Worm (Caenorhabditis elegans) whole organism, L3 larva: ENCODE measurements around the gene T06D4.1.

Experiments used
- R02D3.7 ChIP-seq: fragments of 150-350 bp; optimal IDR thresholded peaks from 2 replicates; lab custom pipeline; 2014; ENCODE audit warnings: missing biosample characterization, missing genetic modification characterization
- ZK546.5 ChIP-seq: sonication (generic microtip); optimal IDR thresholded peaks from 2 replicates; lab custom pipeline; 2017; ENCODE audit warnings: missing biosample characterization, missing genetic modification characterization
- ama-1 ChIP-seq: fragments of 150-350 bp; optimal IDR thresholded peaks from 2 replicates; lab custom pipeline; 2018
- ceh-16 ChIP-seq: sonication (generic microtip); optimal IDR thresholded peaks from 2 replicates; lab custom pipeline; 2017; ENCODE audit warnings: missing biosample characterization, missing genetic modification characterization
- ceh-28 ChIP-seq: fragments of 150-350 bp; optimal IDR thresholded peaks from 2 replicates; lab custom pipeline; 2014; ENCODE audit warnings: missing biosample characterization, missing genetic modification reagents, missing genetic modification characterization
- ceh-82 ChIP-seq: fragments of 150-350 bp; optimal IDR thresholded peaks from 2 replicates; lab custom pipeline; 2014; ENCODE audit warnings: missing biosample characterization, missing genetic modification characterization
- ceh-9 ChIP-seq: sonication (generic microtip); optimal IDR thresholded peaks from 2 replicates; lab custom pipeline; 2018; ENCODE audit warnings: missing biosample characterization, missing genetic modification characterization
- egl-5 ChIP-seq: fragments of 150-350 bp; optimal IDR thresholded peaks from 2 replicates; lab custom pipeline; 2017; ENCODE audit warnings: missing biosample characterization, missing genetic modification reagents, missing genetic modification characterization, inconsistent platforms
- elt-1 ChIP-seq: fragments of 150-350 bp; optimal IDR thresholded peaks from 2 replicates; lab custom pipeline; 2014; ENCODE audit warnings: missing biosample characterization, missing genetic modification characterization
- fkh-10 ChIP-seq: sonication (generic microtip); optimal IDR thresholded peaks from 2 replicates; lab custom pipeline; 2017; ENCODE audit warnings: missing biosample characterization, missing genetic modification reagents, missing genetic modification characterization
- fkh-2 ChIP-seq: fragments of 150-350 bp; optimal IDR thresholded peaks from 2 replicates; lab custom pipeline; 2014; ENCODE audit warnings: missing biosample characterization, missing genetic modification reagents, missing genetic modification characterization
- hmg-11 ChIP-seq: sonication (generic microtip); optimal IDR thresholded peaks from 2 replicates; lab custom pipeline; 2016; ENCODE audit warnings: missing genetic modification characterization, missing compliant biosample characterization
- jun-1 ChIP-seq: fragments of 150-350 bp; optimal IDR thresholded peaks from 2 replicates; lab custom pipeline; 2014; ENCODE audit warnings: missing biosample characterization, missing genetic modification reagents, missing genetic modification characterization
- lin-15B ChIP-seq: fragments of 150-350 bp; optimal IDR thresholded peaks from 2 replicates; lab custom pipeline; 2014; ENCODE audit warnings: missing biosample characterization, missing genetic modification characterization
- lin-39 ChIP-seq: fragments of 150-350 bp; optimal IDR thresholded peaks from 2 replicates; lab custom pipeline; 2018; ENCODE audit warnings: missing biosample characterization, missing genetic modification reagents, missing genetic modification characterization
- lsy-12 ChIP-seq: sonication (generic microtip); optimal IDR thresholded peaks from 2 replicates; lab custom pipeline; 2016; ENCODE audit warnings: mild to moderate bottlenecking, missing genetic modification characterization, missing compliant biosample characterization
- mdl-1 ChIP-seq: fragments of 150-350 bp; optimal IDR thresholded peaks from 2 replicates; lab custom pipeline; 2014; ENCODE audit warnings: missing biosample characterization, missing genetic modification characterization
- nfya-1 ChIP-seq: sonication (generic microtip); optimal IDR thresholded peaks from 2 replicates; lab custom pipeline; 2017; ENCODE audit warnings: missing genetic modification characterization, mild to moderate bottlenecking, missing compliant biosample characterization, antibody characterized with exemption, moderate library complexity; ENCODE audit not compliant: insufficient read depth
- nhr-11 ChIP-seq: fragments of 150-350 bp; optimal IDR thresholded peaks from 2 replicates; lab custom pipeline; 2014; ENCODE audit warnings: missing biosample characterization, missing genetic modification characterization
- nhr-12 ChIP-seq: fragments of 150-350 bp; optimal IDR thresholded peaks from 2 replicates; lab custom pipeline; 2014; ENCODE audit warnings: missing biosample characterization, missing genetic modification characterization
- nhr-25 ChIP-seq: sonication (generic microtip); optimal IDR thresholded peaks from 2 replicates; lab custom pipeline; 2017; ENCODE audit warnings: missing biosample characterization, missing genetic modification characterization
- nhr-28 ChIP-seq: fragments of 150-350 bp; optimal IDR thresholded peaks from 2 replicates; lab custom pipeline; 2014; ENCODE audit warnings: missing biosample characterization, missing genetic modification characterization
- nhr-43 ChIP-seq: sonication (generic microtip); optimal IDR thresholded peaks from 2 replicates; lab custom pipeline; 2016; ENCODE audit warnings: mild to moderate bottlenecking, missing genetic modification characterization, missing compliant biosample characterization; ENCODE audit not compliant: poor library complexity, severe bottlenecking
- nhr-67 ChIP-seq: fragments of 150-350 bp; optimal IDR thresholded peaks from 2 replicates; lab custom pipeline; 2014; ENCODE audit warnings: missing biosample characterization, missing genetic modification characterization
- nhr-76 ChIP-seq: fragments of 150-350 bp; sonication (generic microtip); optimal IDR thresholded peaks from 5 replicates; lab custom pipeline; 2014; ENCODE audit warnings: missing biosample characterization, missing genetic modification characterization
- nhr-77 ChIP-seq: fragments of 150-350 bp; optimal IDR thresholded peaks from 2 replicates; lab custom pipeline; 2014; ENCODE audit warnings: missing biosample characterization, missing genetic modification characterization
- pha-4 ChIP-seq: fragments of 150-350 bp; optimal IDR thresholded peaks from 2 replicates; lab custom pipeline; 2014; ENCODE audit warnings: missing biosample characterization, missing genetic modification reagents, missing genetic modification characterization
- sea-2 ChIP-seq: fragments of 150-350 bp; sonication (generic microtip); optimal IDR thresholded peaks from 4 replicates; lab custom pipeline; 2014; ENCODE audit warnings: missing biosample characterization, missing genetic modification reagents, missing genetic modification characterization
- skn-1 ChIP-seq: fragments of 150-350 bp; optimal IDR thresholded peaks from 2 replicates; lab custom pipeline; 2014; ENCODE audit warnings: missing biosample characterization, missing genetic modification characterization
- snpc-4 ChIP-seq: fragments of 150-350 bp; optimal IDR thresholded peaks from 2 replicates; lab custom pipeline; 2014; ENCODE audit warnings: missing biosample characterization, missing genetic modification characterization
- tbx-2 ChIP-seq: sonication (generic microtip); optimal IDR thresholded peaks from 2 replicates; lab custom pipeline; 2016; ENCODE audit warnings: mild to moderate bottlenecking, missing genetic modification characterization, missing compliant biosample characterization
- unc-39 ChIP-seq: sonication (generic microtip); optimal IDR thresholded peaks from 4 replicates; lab custom pipeline; 2017; ENCODE audit warnings: missing biosample characterization, missing genetic modification characterization
- unc-62 ChIP-seq: fragments of 150-350 bp; sonication (generic microtip); optimal IDR thresholded peaks from 4 replicates; lab custom pipeline; 2014; ENCODE audit warnings: missing biosample characterization, missing genetic modification reagents, missing genetic modification characterization
- zag-1 ChIP-seq: fragments of 150-350 bp; optimal IDR thresholded peaks from 2 replicates; lab custom pipeline; 2014; ENCODE audit warnings: missing biosample characterization, missing genetic modification characterization
- ztf-11 ChIP-seq: fragments of 150-350 bp; optimal IDR thresholded peaks from 2 replicates; lab custom pipeline; 2014; ENCODE audit warnings: missing biosample characterization, missing genetic modification characterization

Gene T06D4.1

ce11 chrII:3414383-3414910, 32.8 kb downstream of the T06D4.1 start, which contains the start of the genes F18A12.7 and F18A12.2:
Gene F18A12.7, minus strand, starts transcription at chrII:3414483.
Gene F18A12.2, plus strand, starts transcription at chrII:3414860.
- TF ChIP-seq R02D3.7 (tag; lab: Kevin White, UChicago) = no peak
- TF ChIP-seq fkh-2 (tag; lab: Kevin White, UChicago) = no peak
- TF ChIP-seq egl-5 (tag; lab: Kevin White, UChicago) = no peak
- no peak for TF ChIP-seq ZK546.5 (tag; lab: Kevin White, UChicago)
- TF ChIP-seq zag-1 (tag; lab: Kevin White, UChicago) = no peak
- no peak for TF ChIP-seq unc-39 (tag; lab: Kevin White, UChicago)
- TF ChIP-seq nhr-25 (tag; lab: Kevin White, UChicago) = no peak
- TF ChIP-seq ceh-16 (tag; lab: Kevin White, UChicago) = no peak
- TF ChIP-seq nhr-28 (tag; lab: Kevin White, UChicago) = no peak
- no peak for TF ChIP-seq pha-4
- no peak for TF ChIP-seq jun-1 (tag; lab: Kevin White, UChicago)
- no peak for TF ChIP-seq lsy-12 (tag; lab: Kevin White, UChicago)
- no peak for TF ChIP-seq mdl-1
- no peak for TF ChIP-seq sea-2 (GFP tag; lab: Kevin White, UChicago)
- TF ChIP-seq nhr-11 (tag; lab: Kevin White, UChicago) = no peak
- no peak for TF ChIP-seq nhr-43
- no peak for TF ChIP-seq lin-15B (tag; lab: Kevin White, UChicago)
- TF ChIP-seq unc-62 = no peak
- no peak for TF ChIP-seq ceh-82 (tag; lab: Kevin White, UChicago)
- TF ChIP-seq, all 47 proteins: peak for 0

ce11 chrII:3416528-3416927, 34.9 kb downstream of the T06D4.1 start, which contains the start of gene nep-6:
Gene nep-6, plus strand, starts transcription at chrII:3416828.
- TF ChIP-seq unc-39 (tag; lab: Kevin White, UChicago) (no peak), elt-1 (tag; lab: Kevin White, UChicago) (no peak), skn-1 (tag; lab: Kevin White, UChicago) (no peak), egl-5 (tag; lab: Kevin White, UChicago) (no peak), nhr-25 (tag; lab: Kevin White, UChicago) (no peak)

ce11 chrII:3422938-3423337, 41.3 kb downstream of the T06D4.1 start:
- TF ChIP-seq ceh-82 (tag; lab: Kevin White, UChicago) (no peak), fkh-2 (tag; lab: Kevin White, UChicago) (no peak), nhr-76 (no peak), lin-39 (tag; lab: Kevin White, UChicago) (no peak), ztf-11 (tag; lab: Kevin White, UChicago) (no peak), ceh-16 (tag; lab: Kevin White, UChicago) (no peak), ceh-9 (no peak), nhr-28 (tag; lab: Kevin White, UChicago) (no peak), nhr-11 (tag; lab: Kevin White, UChicago) (no peak), fkh-10 (GFP tag; lab: Kevin White, UChicago) (no peak), ZK546.5 (tag; lab: Kevin White, UChicago) (no peak), ama-1 (lab: Kevin White, UChicago) (no peak), nfya-1 (tag; lab: Kevin White, UChicago) (no peak), unc-39 (tag; lab: Kevin White, UChicago) (no peak), nhr-77 (tag; lab: Kevin White, UChicago) (no peak), lin-15B (tag; lab: Kevin White, UChicago) (no peak), pha-4 (no peak)

- TF ChIP-seq tbx-2 (no peak), ceh-9 (no peak), lsy-12 (tag; lab: Kevin White, UChicago) (no peak)
These were observed 43.8 kb downstream of the T06D4.1 start, which contains the start of gene nep-11 for ce11 chrII:3425433-3425832. Gene nep-11, minus strand, starts transcription at chrII:3425533.

- TF ChIP-seq nhr-67 (tag; lab: Kevin White, UChicago) (no peak), ceh-28 (tag; lab: Kevin White, UChicago) (no peak), jun-1 (tag; lab: Kevin White, UChicago) (no peak), hmg-11 (tag; lab: Kevin White, UChicago) (peak; percentile 66), sea-2 (GFP tag; lab: Kevin White, UChicago) (peak; percentile 20), lsy-12 (tag; lab: Kevin White, UChicago) (no peak), nfya-1 (tag; lab: Kevin White, UChicago) (peak; percentile 60), snpc-4 (peak; percentile 19), pha-4 (no peak), nhr-12 (tag; lab: Kevin White, UChicago) (no peak), R02D3.7 (tag; lab: Kevin White, UChicago) (no peak), ceh-16 (tag; lab: Kevin White, UChicago) (no peak), unc-39 (tag; lab: Kevin White, UChicago) (no peak), lin-39 (tag; lab: Kevin White, UChicago) (peak; percentile 72), fkh-10 (GFP tag; lab: Kevin White, UChicago) (peak; percentile 3)
These were observed 46.6 kb downstream of the T06D4.1 start for ce11 chrII:3428158-3428704.
